Worm (Caenorhabditis elegans) whole organism, L4 larva: ENCODE results near the gene srg-45.

Experiments
- F26F4.8 ChIP-seq: fragments of 200-800 bp; sonication (Bioruptor generic); conservative IDR thresholded peaks from 2 replicates; pipeline ENCODE4 v1.3.6; 2022; ENCODE audit warnings: missing genetic modification characterization, missing compliant biosample characterization
- F44E2.7 ChIP-seq: fragments of 200-800 bp; sonication (Bioruptor generic); IDR thresholded peaks from 2 replicates; pipeline ENCODE4 v2.1.2; 2022; ENCODE audit warnings: missing genetic modification characterization, missing compliant biosample characterization
- F49E8.2 ChIP-seq: sonication (generic microtip); optimal IDR thresholded peaks from 2 replicates; lab custom pipeline; 2016; ENCODE audit warnings: missing compliant biosample characterization, mild to moderate bottlenecking, missing genetic modification characterization, borderline replicate concordance
- T20F7.1 ChIP-seq: fragments of 200-800 bp; sonication (Bioruptor generic); optimal IDR thresholded peaks from 2 replicates; lab custom pipeline; 2018; ENCODE audit warnings: mild to moderate bottlenecking, missing genetic modification characterization, missing compliant biosample characterization
- T26A8.4 ChIP-seq: fragments of 200-800 bp; sonication (Bioruptor generic); IDR thresholded peaks from 2 replicates; pipeline ENCODE4 v1.3.6; 2022; ENCODE audit warnings: missing genetic modification characterization, missing compliant biosample characterization
- Y48G9A.11 ChIP-seq: fragments of 200-800 bp; sonication (Bioruptor generic); IDR thresholded peaks from 2 replicates; pipeline ENCODE4 v1.3.6; 2022; ENCODE audit warnings: missing genetic modification reagents, missing genetic modification characterization, missing compliant biosample characterization
- ZK546.5 ChIP-seq, 2 experiments: sonication (generic microtip); optimal IDR thresholded peaks; 2 replicates each; lab custom pipeline; 2017; ENCODE audit warnings: missing biosample characterization in 2 of 2, missing genetic modification characterization in 2 of 2
- ceh-28 ChIP-seq: fragments of 150-350 bp; optimal IDR thresholded peaks from 2 replicates; lab custom pipeline; 2014; ENCODE audit warnings: missing biosample characterization, missing genetic modification reagents, missing genetic modification characterization
- ceh-44 ChIP-seq: fragments of 200-800 bp; sonication (Bioruptor generic); IDR thresholded peaks from 2 replicates; pipeline ENCODE4 v1.3.6; 2022; ENCODE audit warnings: missing genetic modification reagents, missing genetic modification characterization, missing compliant biosample characterization
- ctbp-1 ChIP-seq: fragments of 200-800 bp; sonication (Bioruptor generic); IDR thresholded peaks from 2 replicates; pipeline ENCODE4 v1.3.6; 2022; ENCODE audit warnings: missing genetic modification reagents, missing genetic modification characterization, missing compliant biosample characterization
- daf-16 ChIP-seq, 3 experiments: sonication (generic microtip); optimal IDR thresholded peaks; 2 replicates each; lab custom pipeline; 2016 to 2017; ENCODE audit warnings: missing genetic modification characterization in 3 of 3, missing genetic modification reagents in 3 of 3, mild to moderate bottlenecking in 2 of 3, missing compliant biosample characterization in 2 of 3, missing biosample characterization in 1 of 3, moderate library complexity in 1 of 3
- daf-19 ChIP-seq: fragments of 200-800 bp; sonication (Bioruptor generic); conservative IDR thresholded peaks from 2 replicates; pipeline ENCODE4 v1.3.6; 2022; ENCODE audit warnings: missing genetic modification characterization, missing compliant biosample characterization
- dmd-8 ChIP-seq: fragments of 200-800 bp; sonication (Bioruptor generic); IDR thresholded peaks from 2 replicates; pipeline ENCODE4 v1.3.6; 2022; ENCODE audit warnings: missing genetic modification characterization, missing compliant biosample characterization
- dmd-9 ChIP-seq: fragments of 200-800 bp; sonication (Bioruptor generic); IDR thresholded peaks from 2 replicates; pipeline ENCODE4 v1.3.6; 2022; ENCODE audit warnings: missing genetic modification reagents, missing genetic modification characterization, missing compliant biosample characterization
- dpl-1 ChIP-seq: fragments of 150-350 bp; optimal IDR thresholded peaks from 2 replicates; lab custom pipeline; 2014; ENCODE audit warnings: missing biosample characterization, missing genetic modification reagents, missing genetic modification characterization
- duxl-1 ChIP-seq: sonication (generic microtip); optimal IDR thresholded peaks from 2 replicates; lab custom pipeline; 2016; ENCODE audit warnings: mild to moderate bottlenecking, missing genetic modification characterization, moderate library complexity, missing compliant biosample characterization; ENCODE audit not compliant: poor library complexity
- hif-1 ChIP-seq, 2 experiments: sonication (generic microtip); optimal IDR thresholded peaks; 2 replicates each; lab custom pipeline; 2016 to 2017; ENCODE audit warnings: missing compliant biosample characterization in 2 of 2, missing genetic modification characterization in 2 of 2, missing genetic modification reagents in 2 of 2, missing genotype in 2 of 2, mild to moderate bottlenecking in 1 of 2
- hlh-11 ChIP-seq: fragments of 200-800 bp; sonication (Bioruptor generic); optimal IDR thresholded peaks from 2 replicates; lab custom pipeline; 2018; ENCODE audit warnings: mild to moderate bottlenecking, missing genetic modification characterization, missing compliant biosample characterization
- hlh-30 ChIP-seq: sonication (generic microtip); optimal IDR thresholded peaks from 2 replicates; lab custom pipeline; 2017; ENCODE audit warnings: antibody characterized with exemption, mild to moderate bottlenecking, missing genetic modification characterization, missing compliant biosample characterization; ENCODE audit not compliant: insufficient read depth
- lin-1 ChIP-seq: fragments of 200-800 bp; sonication (Bioruptor generic); IDR thresholded peaks from 2 replicates; pipeline ENCODE4 v1.3.6; 2022; ENCODE audit warnings: missing genetic modification reagents, missing genetic modification characterization, missing compliant biosample characterization
- lin-13 ChIP-seq: fragments of 150-350 bp; optimal IDR thresholded peaks from 2 replicates; lab custom pipeline; 2014; ENCODE audit warnings: missing biosample characterization, missing genetic modification reagents, missing genetic modification characterization
- lin-29 ChIP-seq: fragments of 200-800 bp; sonication (Bioruptor generic); IDR thresholded peaks from 2 replicates; pipeline ENCODE4 v1.3.6; 2022; ENCODE audit warnings: missing genetic modification reagents, missing genetic modification characterization, missing compliant biosample characterization
- lin-38 ChIP-seq: fragments of 200-800 bp; sonication (Bioruptor generic); IDR thresholded peaks from 2 replicates; pipeline ENCODE4 v1.3.6; 2022; ENCODE audit warnings: missing genetic modification reagents, missing genetic modification characterization, missing compliant biosample characterization
- lsy-2 ChIP-seq, 2 experiments: fragments of 150-350 bp in 1 of 2; sonication (generic microtip) in 1 of 2; optimal IDR thresholded peaks; 2 replicates each; lab custom pipeline; 2014 to 2017; ENCODE audit warnings: missing biosample characterization in 2 of 2, missing genetic modification characterization in 2 of 2
- madf-5 ChIP-seq, 2 experiments: fragments of 200-800 bp; sonication (Bioruptor generic); IDR thresholded peaks; 2 replicates each; pipeline ENCODE4 v1.3.6; 2022; ENCODE audit warnings: missing compliant biosample characterization in 2 of 2, missing genetic modification characterization in 2 of 2
- madf-9 ChIP-seq: fragments of 200-800 bp; sonication (Bioruptor generic); conservative IDR thresholded peaks from 2 replicates; pipeline ENCODE4 v1.3.6; 2022; ENCODE audit warnings: missing genetic modification reagents, missing genetic modification characterization, missing compliant biosample characterization
- mdt-29 ChIP-seq: fragments of 200-800 bp; sonication (Bioruptor generic); IDR thresholded peaks from 2 replicates; pipeline ENCODE4 v1.3.6; 2022; ENCODE audit warnings: missing genetic modification reagents, missing genetic modification characterization, missing compliant biosample characterization
- mxl-2 ChIP-seq: fragments of 200-800 bp; sonication (Bioruptor generic); conservative IDR thresholded peaks from 2 replicates; pipeline ENCODE4 v1.3.6; 2022; ENCODE audit warnings: missing genetic modification reagents, missing genetic modification characterization, missing compliant biosample characterization
- mxl-3 ChIP-seq: fragments of 200-800 bp; sonication (Bioruptor generic); optimal IDR thresholded peaks from 2 replicates; lab custom pipeline; 2018; ENCODE audit warnings: mild to moderate bottlenecking, missing genetic modification characterization, missing compliant biosample characterization
- nhr-11 ChIP-seq: fragments of 150-350 bp; optimal IDR thresholded peaks from 2 replicates; lab custom pipeline; 2014; ENCODE audit warnings: missing biosample characterization, missing genetic modification characterization
- nhr-111 ChIP-seq: fragments of 200-800 bp; sonication (Bioruptor generic); optimal IDR thresholded peaks from 2 replicates; lab custom pipeline; 2018; ENCODE audit warnings: mild to moderate bottlenecking, missing genetic modification characterization, missing compliant biosample characterization
- nhr-237 ChIP-seq: sonication (generic microtip); optimal IDR thresholded peaks from 2 replicates; lab custom pipeline; 2017; ENCODE audit warnings: missing biosample characterization, missing genetic modification characterization
- nhr-41 ChIP-seq: fragments of 200-800 bp; sonication (Bioruptor generic); IDR thresholded peaks from 2 replicates; pipeline ENCODE4 v1.3.6; 2022; ENCODE audit warnings: missing genetic modification reagents, missing genetic modification characterization, missing compliant biosample characterization
- nhr-42 ChIP-seq: fragments of 200-800 bp; sonication (Bioruptor generic); IDR thresholded peaks from 2 replicates; pipeline ENCODE4 v1.3.6; 2022; ENCODE audit warnings: missing genetic modification characterization, missing compliant biosample characterization
- nhr-48 ChIP-seq: sonication (generic microtip); optimal IDR thresholded peaks from 2 replicates; lab custom pipeline; 2016; ENCODE audit warnings: mild to moderate bottlenecking, missing genetic modification characterization, missing compliant biosample characterization
- nhr-6 ChIP-seq: fragments of 150-350 bp; optimal IDR thresholded peaks from 2 replicates; lab custom pipeline; 2014; ENCODE audit warnings: missing biosample characterization, missing genetic modification characterization
- php-3 ChIP-seq: fragments of 200-800 bp; sonication (Bioruptor generic); IDR thresholded peaks from 2 replicates; pipeline ENCODE4 v1.3.6; 2022; ENCODE audit warnings: missing genetic modification reagents, missing genetic modification characterization, missing compliant biosample characterization
- pqm-1 ChIP-seq: sonication (generic microtip); optimal IDR thresholded peaks from 2 replicates; lab custom pipeline; 2017; ENCODE audit warnings: missing biosample characterization, missing genetic modification characterization
- set-16 ChIP-seq: fragments of 200-800 bp; sonication (Bioruptor generic); IDR thresholded peaks from 2 replicates; pipeline ENCODE4 v1.3.6; 2022; ENCODE audit warnings: missing genetic modification reagents, missing genetic modification characterization, missing compliant biosample characterization
- skn-1 ChIP-seq: fragments of 150-350 bp; optimal IDR thresholded peaks from 2 replicates; lab custom pipeline; 2014; ENCODE audit warnings: missing biosample characterization, missing genetic modification characterization
- snpc-1.2 ChIP-seq: fragments of 200-800 bp; sonication (Bioruptor generic); IDR thresholded peaks from 2 replicates; pipeline ENCODE4 v1.3.6; 2022; ENCODE audit warnings: missing genetic modification reagents, missing genetic modification characterization, missing compliant biosample characterization
- spr-1 ChIP-seq: sonication (generic microtip); optimal IDR thresholded peaks from 2 replicates; lab custom pipeline; 2016; ENCODE audit warnings: mild to moderate bottlenecking, missing genetic modification characterization, missing compliant biosample characterization
- tra-1 ChIP-seq: fragments of 200-800 bp; sonication (Bioruptor generic); IDR thresholded peaks from 2 replicates; pipeline ENCODE4 v1.3.6; 2022; ENCODE audit warnings: missing genetic modification reagents, missing genetic modification characterization, missing compliant biosample characterization
- unc-39 ChIP-seq: sonication (generic microtip); optimal IDR thresholded peaks from 2 replicates; lab custom pipeline; 2017; ENCODE audit warnings: missing biosample characterization, missing genetic modification characterization
- vab-7 ChIP-seq: fragments of 200-800 bp; sonication (Bioruptor generic); IDR thresholded peaks from 2 replicates; pipeline ENCODE4 v1.3.6; 2022; ENCODE audit warnings: missing genetic modification reagents, missing genetic modification characterization, missing compliant biosample characterization
- zag-1 ChIP-seq: fragments of 150-350 bp; optimal IDR thresholded peaks from 2 replicates; lab custom pipeline; 2014; ENCODE audit warnings: missing biosample characterization, missing genetic modification characterization
- zfp-3 ChIP-seq: fragments of 200-800 bp; sonication (Bioruptor generic); conservative IDR thresholded peaks from 2 replicates; pipeline ENCODE4 v1.3.6; 2022; ENCODE audit warnings: missing genetic modification reagents, missing genetic modification characterization, missing compliant biosample characterization
- ztf-7 ChIP-seq: fragments of 150-350 bp; optimal IDR thresholded peaks from 2 replicates; lab custom pipeline; 2014; ENCODE audit warnings: missing biosample characterization, missing genetic modification characterization

Gene srg-45

DNA sequence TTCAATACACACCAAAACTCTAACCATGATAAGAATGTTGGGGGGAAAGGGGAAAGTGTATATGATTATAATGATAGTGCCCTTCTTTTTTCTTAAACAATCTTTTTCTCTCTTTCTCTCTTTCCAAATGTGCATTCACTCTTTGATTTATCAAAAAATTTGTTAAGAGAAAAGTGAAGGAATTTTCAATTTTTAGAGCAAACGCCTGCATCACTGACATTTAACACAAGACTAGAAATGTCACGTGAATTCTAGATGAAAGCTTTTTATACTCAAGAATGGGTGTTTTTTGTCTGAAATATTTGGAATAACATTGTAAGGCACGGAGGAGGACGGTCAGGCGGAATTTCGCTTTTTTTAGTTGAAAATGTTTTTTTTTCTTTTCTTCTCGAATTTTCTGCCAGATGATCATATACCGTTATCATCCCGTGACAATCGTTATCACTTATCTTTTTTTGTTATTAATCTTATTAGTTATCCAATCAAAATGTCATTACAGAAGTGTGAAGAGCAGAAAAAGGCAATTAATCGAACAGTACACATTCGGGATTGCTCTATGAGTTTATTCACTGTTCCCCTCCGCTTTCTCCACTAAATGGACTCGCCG is 5.2 kb upstream of the srg-45 start, which contains the start of the genes frm-7 and F55C5.17 (continued):
- TF ChIP-seq nhr-41 (GFP tag; lab: Robert Waterston, UW) (0 out of 2 replicates have a peak, but pooled peaks have one; percentile 9), hif-1 (tag; optimal IDR thresholded peaks at IDR 0.05; lab: Kevin White, UChicago) (no peak), F49E8.2 (no peak), ztf-7 (tag; lab: Kevin White, UChicago) (no peak), skn-1 (tag; lab: Kevin White, UChicago) (no peak), mxl-2 (GFP tag; lab: Robert Waterston, UW) (no peak), Y48G9A.11 (GFP tag; lab: Robert Waterston, UW) (no peak), F44E2.7 (GFP tag; lab: Robert Waterston, UW) (no peak), nhr-48 (tag; lab: Kevin White, UChicago) (peak; percentile 26), ceh-44 (GFP tag; lab: Robert Waterston, UW) (no peak), lin-29 (GFP tag; lab: Robert Waterston, UW) (no peak), dmd-8 (GFP tag; lab: Robert Waterston, UW) (no peak), zfp-3 (GFP tag; lab: Robert Waterston, UW) (no peak), pqm-1 (tag; lab: Kevin White, UChicago) (peak; percentile 47), lin-1 (no peak), zag-1 (tag; lab: Kevin White, UChicago) (no peak), ceh-28 (no peak), dpl-1 (no peak), T20F7.1 (peak; percentile 60), snpc-1.2 (GFP tag; lab: Robert Waterston, UW) (no peak), ZK546.5 (tag; optimal IDR thresholded peaks at IDR 0.05; lab: Kevin White, UChicago) (no peak), unc-39 (tag; lab: Kevin White, UChicago) (no peak), nhr-237 (tag; lab: Kevin White, UChicago) (no peak), T26A8.4 (GFP tag; lab: Robert Waterston, UW) (no peak), set-16 (GFP tag; lab: Robert Waterston, UW) (no peak), tra-1 (GFP tag; lab: Robert Waterston, UW) (no peak), vab-7 (GFP tag; lab: Robert Waterston, UW) (no peak), madf-5 (GFP tag; IDR thresholded peaks at IDR 0.05; lab: Robert Waterston, UW) (no peak), madf-9 (GFP tag; lab: Robert Waterston, UW) (no peak), duxl-1 (tag; lab: Kevin White, UChicago) (no peak), mxl-3 (GFP tag; lab: Kevin White, UChicago) (no peak), daf-16 (GFP tag; optimal IDR thresholded peaks at IDR 0.05; lab: Kevin White, UChicago) (no peak), daf-16 (tag; optimal IDR thresholded peaks at IDR 0.05; lab: Kevin White, UChicago) (peak; percentile 50), daf-19 (GFP tag; lab: Robert Waterston, UW) (no peak), hlh-11 (tag; lab: Kevin White, UChicago) (peak; percentile 73)

ce11 chrV:12303453-12304077 is 3.7 kb upstream of the srg-45 start:
- TF ChIP-seq php-3 (peak; percentile 99), mdt-29 (GFP tag; lab: Robert Waterston, UW) (peak; percentile 95), ctbp-1 (GFP tag; lab: Robert Waterston, UW) (peak; percentile 99), nhr-6 (tag; lab: Kevin White, UChicago) (peak; percentile 91), F26F4.8 (GFP tag; lab: Robert Waterston, UW) (peak; percentile 100), lin-29 (GFP tag; lab: Robert Waterston, UW) (peak; percentile 94), lin-38 (GFP tag; lab: Robert Waterston, UW) (peak; percentile 93), madf-5 (GFP tag; IDR thresholded peaks at IDR 0.05; lab: Robert Waterston, UW) (peak; percentile 100), lin-13 (GFP tag; lab: Kevin White, UChicago) (peak; percentile 67), dmd-9 (GFP tag; lab: Robert Waterston, UW) (peak; percentile 96), ZK546.5 (tag; optimal IDR thresholded peaks at IDR 0.05; lab: Kevin White, UChicago) (peak in 1 of 2 experiments; percentile 23), nhr-111 (peak; percentile 100), nhr-42 (GFP tag; lab: Robert Waterston, UW) (peak; percentile 96), hlh-30 (tag; lab: Kevin White, UChicago) (peak; percentile 88), madf-9 (GFP tag; lab: Robert Waterston, UW) (peak; percentile 95), spr-1 (peak; percentile 96), nhr-11 (tag; lab: Kevin White, UChicago) (peak; percentile 47), lsy-2 (tag; optimal IDR thresholded peaks at IDR 0.05; lab: Kevin White, UChicago) (peak; percentile 58 to 86), pqm-1 (tag; lab: Kevin White, UChicago) (no peak), daf-19 (GFP tag; lab: Robert Waterston, UW) (peak; percentile 100)
